Fruit fly (Drosophila melanogaster) whole organism, wandering third instar larva: ENCODE results near the gene SmydA-2.

ENCODE experiments used
- CG32264 ChIP-seq: fragments of 200-800 bp; sonication (Bioruptor generic); optimal IDR thresholded peaks from 2 replicates; lab custom pipeline; 2016; ENCODE audit warnings: missing biosample characterization, missing genetic modification characterization
- CG9705 ChIP-seq: fragments of 200-800 bp; sonication (Bioruptor generic); optimal IDR thresholded peaks from 2 replicates; lab custom pipeline; 2018; ENCODE audit warnings: missing biosample characterization, mild to moderate bottlenecking, missing genetic modification characterization
- GATAd ChIP-seq: sonication (Bioruptor generic); optimal IDR thresholded peaks from 2 replicates; lab custom pipeline; 2016; ENCODE audit warnings: missing biosample characterization, missing genetic modification characterization
- HLH106 ChIP-seq: fragments of 200-800 bp; optimal IDR thresholded peaks from 3 replicates; lab custom pipeline; 2019; ENCODE audit warnings: missing biosample characterization, mild to moderate bottlenecking, missing genetic modification characterization, moderate library complexity
- Hr78 ChIP-seq: fragments of >200 bp; optimal IDR thresholded peaks from 2 replicates; lab custom pipeline; 2017; ENCODE audit warnings: missing biosample characterization, missing genetic modification characterization
- Mio ChIP-seq: sonication (Bioruptor generic); optimal IDR thresholded peaks from 2 replicates; lab custom pipeline; 2016; ENCODE audit warnings: missing biosample characterization, missing genetic modification characterization
- Myc ChIP-seq: fragments of >200 bp; optimal IDR thresholded peaks from 2 replicates; lab custom pipeline; 2017
- N ChIP-seq: fragments of >200 bp; optimal IDR thresholded peaks from 2 replicates; lab custom pipeline; 2018; ENCODE audit warnings: missing biosample characterization, missing external identifiers, missing genetic modification characterization
- Vsx2 ChIP-seq: fragments of 200-300, 225-300 bp; sonication (Bioruptor generic); optimal IDR thresholded peaks from 2 replicates; lab custom pipeline; 2018; ENCODE audit warnings: missing biosample characterization, missing genetic modification characterization; ENCODE audit not compliant: partially characterized antibody
- br ChIP-seq: fragments of 200-800 bp; sonication (Bioruptor generic); optimal IDR thresholded peaks from 2 replicates; lab custom pipeline; 2016; ENCODE audit warnings: missing biosample characterization, missing genetic modification characterization
- dl ChIP-seq, 2 experiments: fragments of 175-275, 200-275 bp in 1 of 2; fragments of 200-275 bp in 1 of 2; sonication (Bioruptor generic); optimal IDR thresholded peaks; lab custom pipeline; 2018; ENCODE audit warnings: mild to moderate bottlenecking in 2 of 2, missing biosample characterization in 2 of 2, missing genetic modification characterization in 2 of 2, moderate library complexity in 2 of 2; ENCODE audit not compliant: partially characterized antibody in 2 of 2, insufficient read depth in 1 of 2
- dsf ChIP-seq: sonication (Bioruptor generic); optimal IDR thresholded peaks from 2 replicates; lab custom pipeline; 2016; ENCODE audit warnings: missing biosample characterization, missing genetic modification characterization, borderline replicate concordance
- fru ChIP-seq: fragments of 200-800 bp; sonication (Bioruptor generic); optimal IDR thresholded peaks from 3 replicates; lab custom pipeline; 2016; ENCODE audit warnings: missing biosample characterization, mild to moderate bottlenecking, missing genetic modification characterization
- jim ChIP-seq: fragments of 175-275, 200-325 bp; sonication (Bioruptor generic); optimal IDR thresholded peaks from 2 replicates; lab custom pipeline; 2016; ENCODE audit warnings: missing biosample characterization, mild to moderate bottlenecking, missing genetic modification characterization
- pan ChIP-seq: fragments of >200 bp; optimal IDR thresholded peaks from 2 replicates; lab custom pipeline; 2017
- psq ChIP-seq: fragments of 200-800 bp; sonication (Bioruptor generic); optimal IDR thresholded peaks from 3 replicates; lab custom pipeline; 2017; ENCODE audit warnings: missing biosample characterization, mild to moderate bottlenecking, missing genetic modification characterization, moderate library complexity
- rgr ChIP-seq: fragments of 200-800 bp; sonication (Bioruptor generic); optimal IDR thresholded peaks from 3 replicates; lab custom pipeline; 2016; ENCODE audit warnings: missing biosample characterization, mild to moderate bottlenecking, missing genetic modification characterization
- sage ChIP-seq: fragments of 200-800 bp; sonication (Bioruptor generic); optimal IDR thresholded peaks from 2 replicates; lab custom pipeline; 2016; ENCODE audit warnings: missing biosample characterization, mild to moderate bottlenecking, missing genetic modification characterization
- tai ChIP-seq: sonication (Bioruptor generic); optimal IDR thresholded peaks from 2 replicates; lab custom pipeline; 2016; ENCODE audit warnings: missing biosample characterization, missing genetic modification characterization
- usp ChIP-seq: fragments of >200 bp; optimal IDR thresholded peaks from 2 replicates; lab custom pipeline; 2017; ENCODE audit warnings: missing biosample characterization, missing genetic modification characterization
- woc ChIP-seq: sonication (Bioruptor generic); optimal IDR thresholded peaks from 2 replicates; lab custom pipeline; 2016; ENCODE audit warnings: missing biosample characterization, mild to moderate bottlenecking, missing genetic modification characterization

SmydA-2 gene

DNA sequence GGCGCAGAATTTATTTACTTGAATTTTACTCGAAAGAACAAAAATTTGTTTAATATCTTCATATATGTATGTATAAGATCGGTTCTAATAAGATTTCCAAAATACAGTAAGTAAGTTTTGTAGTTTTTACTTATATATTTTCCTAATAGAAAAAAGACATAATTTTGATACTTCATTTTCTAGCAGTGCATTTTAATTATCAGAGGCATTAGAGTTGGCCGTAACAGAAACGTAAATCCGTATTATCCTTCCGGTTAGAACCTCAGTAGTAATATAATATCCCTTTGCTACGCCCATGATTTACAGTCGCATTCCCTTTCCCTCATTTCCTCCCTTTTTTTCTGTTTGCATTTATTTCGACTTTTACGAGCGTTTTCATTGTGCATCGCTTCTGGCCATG, 26.3 kb downstream of the SmydA-2 start (continued):
- TF ChIP-seq N: no peak

DNA sequence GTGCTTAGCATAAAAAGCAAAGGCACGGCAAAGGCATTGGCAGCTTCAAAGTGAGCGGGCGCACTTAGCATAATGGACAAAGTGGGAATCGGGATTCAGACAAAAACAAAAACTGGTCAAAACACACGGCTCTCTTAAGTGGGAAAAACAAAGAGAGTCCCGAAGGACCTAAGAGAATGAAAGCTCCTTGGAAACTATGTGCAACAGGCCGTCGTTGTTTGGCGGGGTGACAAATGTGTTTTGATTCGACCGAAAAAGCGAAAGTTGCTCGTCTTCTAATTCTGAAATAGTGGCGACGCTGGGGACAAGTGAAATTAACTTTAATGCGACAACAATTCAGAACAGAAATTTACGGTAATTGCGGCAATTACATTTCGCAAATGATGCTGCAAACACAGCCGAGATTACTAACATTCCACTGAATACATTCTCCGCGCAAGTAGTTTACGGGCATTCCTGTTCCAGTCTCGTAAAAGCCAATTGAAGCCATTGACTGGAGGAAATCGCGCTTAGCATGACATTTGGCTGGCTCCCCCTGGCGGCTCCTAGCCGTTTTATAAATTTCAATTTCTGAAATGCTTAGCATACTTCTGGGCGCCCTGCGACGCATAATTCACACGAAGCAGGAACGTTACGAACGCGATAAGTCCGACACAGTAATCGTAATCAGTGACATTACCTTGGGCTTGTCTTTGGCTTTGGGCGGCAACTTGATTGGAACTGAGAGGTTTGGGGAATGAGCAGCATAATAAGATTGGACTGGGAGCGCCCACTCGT, 34.7 kb downstream of the SmydA-2 start:
- TF ChIP-seq fru (no peak), Myc (peak; percentile 3)

DNA sequence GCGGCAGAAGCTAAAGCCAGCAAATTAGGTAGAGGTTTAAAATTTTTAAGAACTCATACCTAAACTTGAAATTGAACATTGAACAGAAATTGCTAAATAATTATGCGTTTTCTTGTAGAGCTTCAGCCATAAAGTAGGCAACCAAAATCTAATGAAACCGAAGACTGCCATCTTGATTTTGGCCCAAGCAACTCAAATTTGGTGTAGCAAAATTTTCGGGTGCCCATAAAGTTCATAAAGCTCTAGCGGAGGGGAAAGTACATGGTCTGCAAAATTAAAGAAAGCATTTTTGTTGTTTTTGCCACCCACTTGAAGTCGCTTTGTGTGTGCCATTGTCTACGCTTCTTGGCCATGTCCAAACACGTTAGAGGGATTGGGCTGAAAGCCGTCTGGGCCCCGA, 46.0 kb downstream of the SmydA-2 start:
- TF ChIP-seq Hr78 (no peak), Myc (peak; percentile 66), Mio (GFP tag; lab: Kevin White, UChicago) (no peak), pan (peak; percentile 3), psq (GFP tag; lab: Kevin White, UChicago) (no peak), br (GFP tag; lab: Kevin White, UChicago) (no peak), N (peak; percentile 79), dsf (GFP tag; lab: Kevin White, UChicago) (no peak), CG9705 (GFP tag; lab: Kevin White, UChicago) (no peak), CG32264 (GFP tag; lab: Kevin White, UChicago) (no peak), fru (no peak)

DNA sequence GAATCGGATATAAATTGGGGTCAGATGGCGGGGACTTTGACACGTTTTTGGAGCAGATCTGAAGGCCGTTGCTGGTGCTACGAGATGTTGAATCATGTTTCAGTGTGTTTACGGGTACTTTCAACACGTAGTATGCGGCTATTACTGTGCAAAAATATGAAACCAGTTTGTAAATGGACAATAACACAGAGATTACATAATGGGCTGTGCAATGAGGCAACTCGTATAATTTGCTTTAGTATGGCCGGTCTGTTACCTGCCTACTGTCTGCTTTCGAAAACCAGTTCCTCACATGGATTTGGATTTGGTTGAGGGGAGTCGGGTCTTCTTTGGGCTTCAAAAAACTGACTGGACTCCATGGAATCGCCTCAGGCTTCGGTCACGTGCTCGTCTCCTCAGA, 50.7 kb downstream of the SmydA-2 start:
- TF ChIP-seq CG32264 (GFP tag; lab: Kevin White, UChicago) (no peak), jim (GFP tag; lab: Kevin White, UChicago) (no peak), GATAd (GFP tag; lab: Kevin White, UChicago) (no peak), Vsx2 (no peak), sage (GFP tag; lab: Kevin White, UChicago) (no peak), HLH106 (no peak), fru (peak; percentile 56), tai (GFP tag; lab: Kevin White, UChicago) (no peak), rgr (GFP tag; lab: Kevin White, UChicago) (no peak), usp (GFP tag; lab: Kevin White, UChicago) (no peak), dl (GFP tag; optimal IDR thresholded peaks at IDR 0.05; lab: Kevin White, UChicago; ENCODE audit: insufficient read depth in 1 of 2, partially characterized antibody in 2 of 2) (peak in 1 of 2 experiments; percentile 26), woc (peak; percentile 37)
